Worm (Caenorhabditis elegans) whole organism, dauer: ENCODE data around the gene T06C12.14.
"Not testable (repeated sequence)": the region's sequence is repeated elsewhere in the genome, so short reads cannot be mapped to it uniquely, and the experiment has no call there.

Experiments used
- unc-62 ChIP-seq: sonication (generic microtip); optimal IDR thresholded peaks from 2 replicates; lab custom pipeline; 2017; ENCODE audit warnings: missing biosample characterization, missing genetic modification reagents, missing genetic modification characterization

The T06C12.14 gene

ce11 chrV:15899696-15900095 is at the start of gene T06C12.14:
Gene T06C12.14, plus strand, starts transcription at chrV:15899996.
- no peak for TF ChIP-seq unc-62 (GFP tag; lab: Kevin White, UChicago)

ce11 chrV:15850276-15850811 is 49.5 kb upstream of the T06C12.14 start, which contains the start of gene srh-147:
Gene srh-147, minus strand, starts transcription at chrV:15850326.
- not testable (repeated sequence) for TF ChIP-seq unc-62 (GFP tag; lab: Kevin White, UChicago)

DNA sequence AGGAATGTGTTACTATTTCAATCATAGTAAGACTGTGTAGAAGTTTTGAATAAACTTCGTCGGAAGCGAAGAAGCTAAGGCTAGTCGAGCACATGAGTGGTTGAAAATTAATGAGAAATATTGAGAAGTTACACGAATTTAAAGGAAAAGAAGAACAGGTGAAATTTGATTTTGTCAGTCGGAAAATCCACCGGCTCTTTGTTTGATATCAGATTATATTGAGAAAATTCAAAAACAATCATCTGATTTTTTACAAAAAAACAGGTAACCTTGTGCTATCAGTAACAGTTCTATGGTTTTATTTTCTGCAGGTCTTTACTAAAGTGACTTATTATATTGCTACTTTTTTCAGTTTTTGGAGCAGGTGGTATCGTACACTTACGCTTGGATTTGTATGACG is 41.5 kb upstream of the T06C12.14 start, which contains the start of gene srh-148:
TSS of gene srh-148 (minus strand) at position 101 of the 400 bp plus-strand sequence.
- no peak for TF ChIP-seq unc-62 (GFP tag; lab: Kevin White, UChicago)

ce11 chrV:15862599-15862998 is 37.2 kb upstream of the T06C12.14 start, which contains the start of gene srz-12:
Gene srz-12, minus strand, starts transcription at chrV:15862699.
- no peak for TF ChIP-seq unc-62 (GFP tag; lab: Kevin White, UChicago)

ce11 chrV:15863042-15863441 is 36.8 kb upstream of the T06C12.14 start, which contains the start of gene srh-299:
Gene srh-299, plus strand, starts transcription at chrV:15863342.
- TF ChIP-seq unc-62 (GFP tag; lab: Kevin White, UChicago) = no peak

DNA sequence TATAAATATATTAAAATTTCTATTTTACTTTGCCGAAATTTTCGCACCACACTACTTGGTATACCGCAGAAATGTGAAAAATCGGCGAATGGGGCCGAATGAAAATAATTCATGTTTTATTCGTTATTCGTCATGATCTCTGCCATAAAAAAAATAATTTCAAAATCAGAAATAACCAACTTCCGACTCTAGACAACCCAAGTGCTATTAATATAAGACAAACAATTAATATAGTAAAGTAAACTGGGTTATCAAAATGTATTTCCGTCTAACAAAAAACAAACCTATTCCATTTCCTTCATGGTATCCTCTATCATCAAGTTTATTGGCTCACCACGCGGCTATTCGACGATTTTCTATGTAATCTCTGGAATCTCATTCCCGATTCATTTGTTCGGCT is 34.0 kb upstream of the T06C12.14 start, which contains the start of gene srh-293:
TSS of gene srh-293 (plus strand) at position 301 of the 400 bp plus-strand sequence.
- TF ChIP-seq unc-62 (GFP tag; lab: Kevin White, UChicago) = no peak

DNA sequence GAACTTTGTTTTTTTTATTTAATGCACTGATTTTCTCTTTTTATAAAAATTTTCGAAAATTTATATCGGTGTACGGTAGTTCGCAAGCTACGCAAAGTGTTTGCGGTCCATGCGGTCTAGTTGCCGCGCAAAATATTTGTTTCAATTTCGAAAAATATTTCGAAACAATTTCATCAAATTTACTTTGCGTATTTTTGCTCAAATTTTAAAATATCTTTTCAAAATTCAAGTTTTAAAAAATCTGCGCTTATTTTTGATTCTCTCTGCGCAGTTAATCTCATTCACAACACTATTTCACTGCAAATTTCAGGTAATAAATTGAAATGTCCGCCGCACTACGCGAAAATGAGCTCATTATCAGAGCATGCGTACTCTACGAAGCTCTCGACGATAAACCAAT is 32.4 kb upstream of the T06C12.14 start, which contains the start of gene fbxa-197:
TSS of gene fbxa-197 (plus strand) at position 301 of the 400 bp plus-strand sequence.
- no peak for TF ChIP-seq unc-62 (GFP tag; lab: Kevin White, UChicago)

- TF ChIP-seq unc-62 (GFP tag; lab: Kevin White, UChicago) = no peak
These were observed 29.4 kb upstream of the T06C12.14 start, which contains the start of gene str-57 for ce11 chrV:15870356-15870755. Gene str-57, plus strand, starts transcription at chrV:15870656.

ce11 chrV:15872273-15872672 is 27.5 kb upstream of the T06C12.14 start, which contains the start of gene str-56:
Gene str-56, plus strand, starts transcription at chrV:15872573.
- TF ChIP-seq unc-62 (GFP tag; lab: Kevin White, UChicago) = no peak

- TF ChIP-seq unc-62 (GFP tag; lab: Kevin White, UChicago) = no peak
These were observed 26.0 kb upstream of the T06C12.14 start for ce11 chrV:15873762-15874161.

ce11 chrV:15876308-15876707 is 23.5 kb upstream of the T06C12.14 start, which contains the start of gene nhr-102:
Gene nhr-102, minus strand, starts transcription at chrV:15876408.
- TF ChIP-seq unc-62 (GFP tag; lab: Kevin White, UChicago) = no peak

ce11 chrV:15879508-15879907 is 20.3 kb upstream of the T06C12.14 start, which contains the start of gene nhr-84:
Gene nhr-84, minus strand, starts transcription at chrV:15879608.
- no peak for TF ChIP-seq unc-62 (GFP tag; lab: Kevin White, UChicago)

DNA sequence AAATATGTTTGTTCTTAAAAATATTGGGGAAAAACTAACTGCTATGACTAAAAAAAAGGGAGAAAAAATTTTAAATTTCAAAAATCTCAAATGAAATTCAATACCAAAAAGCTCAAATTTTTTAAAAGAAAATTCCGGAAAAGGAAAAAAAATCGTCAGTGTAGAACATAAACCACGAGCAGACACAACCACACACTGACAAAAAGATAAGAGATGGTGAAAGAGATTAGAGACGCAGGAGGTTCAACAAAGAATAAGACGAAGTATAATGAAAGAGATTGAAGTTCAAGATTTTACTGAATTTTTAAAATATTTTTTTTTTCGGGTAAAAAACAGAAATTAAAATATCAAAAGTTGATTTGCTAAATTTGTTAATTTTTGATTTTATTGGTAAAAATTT is 19.8 kb upstream of the T06C12.14 start:
- TF ChIP-seq unc-62 (GFP tag; lab: Kevin White, UChicago) = no peak

DNA sequence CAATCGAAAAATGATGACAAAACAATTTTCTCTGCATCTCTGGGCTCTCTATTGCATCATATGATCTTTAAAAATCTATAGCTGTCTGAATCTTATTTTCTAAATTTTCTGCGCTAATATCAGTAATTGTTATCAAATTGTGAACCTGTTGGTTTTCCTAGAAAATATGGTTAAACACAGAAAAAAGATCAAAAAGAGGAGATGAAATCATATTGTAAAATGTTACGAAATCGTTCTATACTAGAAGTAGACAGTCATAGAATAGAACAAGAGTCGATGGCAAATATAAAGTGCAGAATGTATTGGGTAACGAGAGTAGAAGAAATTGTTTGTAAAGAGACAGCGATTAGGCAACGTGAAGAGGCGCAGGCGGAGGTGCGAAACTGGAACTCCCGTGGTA is 19.1 kb upstream of the T06C12.14 start:
- TF ChIP-seq unc-62 (GFP tag; lab: Kevin White, UChicago) = no peak

DNA sequence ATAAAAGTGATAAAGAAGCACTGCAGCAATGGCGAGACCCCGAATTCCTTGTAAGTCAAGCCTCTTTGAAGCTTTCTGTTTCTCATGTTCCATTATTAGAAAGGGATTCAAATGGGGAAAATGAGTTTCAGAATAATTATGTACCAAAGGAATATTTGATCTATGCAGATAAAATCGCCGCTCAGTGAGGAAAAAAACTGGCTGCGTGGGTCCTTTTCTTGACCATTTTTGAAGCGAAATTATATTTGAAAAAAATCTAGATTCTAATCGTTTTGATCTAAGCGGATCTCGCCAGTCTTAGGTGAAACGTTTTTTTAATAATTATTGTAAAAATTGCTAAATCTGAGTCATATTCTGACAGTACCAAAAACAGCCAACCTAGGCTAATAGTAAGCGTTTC is 15.1 kb upstream of the T06C12.14 start, which contains the start of gene oac-42:
TSS of gene oac-42 (minus strand) at position 101 of the 400 bp plus-strand sequence.
- no peak for TF ChIP-seq unc-62 (GFP tag; lab: Kevin White, UChicago)

DNA sequence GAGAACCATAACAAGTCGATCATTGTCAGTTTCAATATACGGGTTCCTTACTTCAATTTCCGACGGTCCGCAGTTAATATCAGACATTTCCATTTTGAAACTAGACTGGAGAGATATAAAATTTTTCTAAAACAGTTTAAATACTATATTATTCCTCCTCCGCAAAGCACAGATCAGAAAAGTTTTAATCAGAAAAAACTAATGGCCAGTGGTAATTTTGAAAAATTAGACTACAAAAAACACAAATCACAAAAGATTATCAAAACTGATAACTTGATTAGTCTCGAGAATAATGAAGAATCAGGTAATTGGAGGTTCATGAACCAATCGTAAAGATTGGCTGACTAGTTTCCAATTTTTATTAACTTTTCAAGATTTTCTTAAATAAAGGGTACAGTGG is 13.8 kb upstream of the T06C12.14 start, which contains the start of gene T06C12.9:
TSS of gene T06C12.9 (minus strand) at position 101 of the 400 bp plus-strand sequence.
- TF ChIP-seq unc-62 (GFP tag; lab: Kevin White, UChicago) = no peak
